Worm (Caenorhabditis elegans): ENCODE measurements around the gene B0222.5.

The B0222.5 gene

ce11 chrV:9155616-9156015 is 944 bp upstream of the B0222.5 start:
- no peak for TF ChIP-seq aly-1 (tag; optimal IDR thresholded peaks at IDR 0.05)

- TF ChIP-seq ceh-13 (GFP tag; optimal IDR thresholded peaks at IDR 0.05) (no peak), sea-1 (GFP tag; conservative IDR thresholded peaks at IDR 0.05) (no peak), scrt-1 (GFP tag; IDR thresholded peaks at IDR 0.05) (no peak), ama-1 (optimal IDR thresholded peaks at IDR 0.05) (no peak)
These were observed 2.3 kb downstream of the B0222.5 start for ce11 chrV:9152339-9152738.

- TF ChIP-seq tbx-11 (GFP tag; IDR thresholded peaks at IDR 0.05) = no peak
- no peak for TF ChIP-seq sea-1 (GFP tag; conservative IDR thresholded peaks at IDR 0.05)
- TF ChIP-seq B0310.2 (tag; optimal IDR thresholded peaks at IDR 0.05) = no peak
- TF ChIP-seq scrt-1 (GFP tag; IDR thresholded peaks at IDR 0.05) = no peak
- no peak for TF ChIP-seq hmbx-1 (tag; optimal IDR thresholded peaks at IDR 0.05)
- no peak for TF ChIP-seq tbx-37 (GFP tag; conservative IDR thresholded peaks at IDR 0.05)
- no peak for TF ChIP-seq ama-1 (optimal IDR thresholded peaks at IDR 0.05)
- no peak for TF ChIP-seq tra-4 (tag; optimal IDR thresholded peaks at IDR 0.05)
- TF ChIP-seq ceh-36 (tag; optimal IDR thresholded peaks at IDR 0.05) = no peak
- no peak for TF ChIP-seq aly-1 (tag; optimal IDR thresholded peaks at IDR 0.05)
- no peak for TF ChIP-seq hmg-4 (GFP tag; optimal IDR thresholded peaks at IDR 0.05)
- no peak for TF ChIP-seq pes-1 (GFP tag; IDR thresholded peaks at IDR 0.05)
- TF ChIP-seq flt-1 (GFP tag; IDR thresholded peaks at IDR 0.05) = no peak
- no peak for TF ChIP-seq F13C5.2 (tag; optimal IDR thresholded peaks at IDR 0.05)
- TF ChIP-seq ets-7 (tag; optimal IDR thresholded peaks at IDR 0.05) = no peak
- no peak for TF ChIP-seq ceh-13 (GFP tag; optimal IDR thresholded peaks at IDR 0.05)
These were observed 6.5 kb downstream of the B0222.5 start for ce11 chrV:9148151-9148550.

- TF ChIP-seq hnd-1 (tag; optimal IDR thresholded peaks at IDR 0.05) = no peak
These were observed 7.7 kb downstream of the B0222.5 start, which contains the start of gene spl-2 for ce11 chrV:9146849-9147557. Gene spl-2, minus strand, starts transcription at chrV:9146899.

ce11 chrV:9146196-9146595 is 8.5 kb downstream of the B0222.5 start:
- TF ChIP-seq tbx-37 (GFP tag; conservative IDR thresholded peaks at IDR 0.05) (no peak), B0310.2 (tag; optimal IDR thresholded peaks at IDR 0.05) (no peak), scrt-1 (GFP tag; IDR thresholded peaks at IDR 0.05) (no peak), ceh-36 (tag; optimal IDR thresholded peaks at IDR 0.05) (no peak), flt-1 (GFP tag; IDR thresholded peaks at IDR 0.05) (no peak), aly-1 (tag; optimal IDR thresholded peaks at IDR 0.05) (no peak)

- TF ChIP-seq ets-7 (tag; optimal IDR thresholded peaks at IDR 0.05) = no peak
- no peak for TF ChIP-seq tbx-11 (GFP tag; IDR thresholded peaks at IDR 0.05)
- TF ChIP-seq flt-1 (GFP tag; IDR thresholded peaks at IDR 0.05) = no peak
- no peak for TF ChIP-seq B0310.2 (tag; optimal IDR thresholded peaks at IDR 0.05)
- TF ChIP-seq tbx-37 (GFP tag; conservative IDR thresholded peaks at IDR 0.05) = no peak
- TF ChIP-seq ceh-36 (tag; optimal IDR thresholded peaks at IDR 0.05) = no peak
- no peak for TF ChIP-seq pes-1 (GFP tag; IDR thresholded peaks at IDR 0.05)
- no peak for TF ChIP-seq hmbx-1 (tag; optimal IDR thresholded peaks at IDR 0.05)
- no peak for TF ChIP-seq scrt-1 (GFP tag; IDR thresholded peaks at IDR 0.05)
- no peak for TF ChIP-seq F13C5.2 (tag; optimal IDR thresholded peaks at IDR 0.05)
- TF ChIP-seq ama-1 (optimal IDR thresholded peaks at IDR 0.05) = no peak
- TF ChIP-seq hmg-4 (GFP tag; optimal IDR thresholded peaks at IDR 0.05) = no peak
- TF ChIP-seq ceh-13 (GFP tag; optimal IDR thresholded peaks at IDR 0.05) = no peak
- no peak for TF ChIP-seq hnd-1 (tag; optimal IDR thresholded peaks at IDR 0.05)
- TF ChIP-seq aly-1 (tag; optimal IDR thresholded peaks at IDR 0.05) = no peak
These were observed 10.8 kb downstream of the B0222.5 start for ce11 chrV:9143896-9144295.

ce11 chrV:9141297-9141696 is 13.4 kb downstream of the B0222.5 start, which contains the start of gene pitr-3:
Gene pitr-3, minus strand, starts transcription at chrV:9141397.
- no peak for TF ChIP-seq scrt-1 (GFP tag; IDR thresholded peaks at IDR 0.05)
- TF ChIP-seq B0310.2 (tag; optimal IDR thresholded peaks at IDR 0.05) = no peak
- no peak for TF ChIP-seq ceh-36 (tag; optimal IDR thresholded peaks at IDR 0.05)
- no peak for TF ChIP-seq hmg-4 (GFP tag; optimal IDR thresholded peaks at IDR 0.05)
- no peak for TF ChIP-seq pes-1 (GFP tag; IDR thresholded peaks at IDR 0.05)
- no peak for TF ChIP-seq tbx-37 (GFP tag; conservative IDR thresholded peaks at IDR 0.05)
- no peak for TF ChIP-seq tbx-11 (GFP tag; IDR thresholded peaks at IDR 0.05)
- TF ChIP-seq hnd-1 (tag; optimal IDR thresholded peaks at IDR 0.05) = no peak

ce11 chrV:9137618-9138017 is 17.1 kb downstream of the B0222.5 start, which contains the start of gene pitr-2:
Gene pitr-2, minus strand, starts transcription at chrV:9137718.
- TF ChIP-seq pes-1 (GFP tag; IDR thresholded peaks at IDR 0.05) = no peak
- TF ChIP-seq hmg-4 (GFP tag; optimal IDR thresholded peaks at IDR 0.05) = no peak
- TF ChIP-seq ama-1 (optimal IDR thresholded peaks at IDR 0.05) = no peak
- no peak for TF ChIP-seq ceh-13 (GFP tag; optimal IDR thresholded peaks at IDR 0.05)
- no peak for TF ChIP-seq tbx-11 (GFP tag; IDR thresholded peaks at IDR 0.05)
- no peak for TF ChIP-seq F13C5.2 (tag; optimal IDR thresholded peaks at IDR 0.05)
- no peak for TF ChIP-seq ceh-36 (tag; optimal IDR thresholded peaks at IDR 0.05)
- TF ChIP-seq tbx-37 (GFP tag; conservative IDR thresholded peaks at IDR 0.05) = no peak
- TF ChIP-seq aly-1 (tag; optimal IDR thresholded peaks at IDR 0.05) = no peak

ce11 chrV:9133950-9134349 is 20.7 kb downstream of the B0222.5 start, which contains the start of gene B0222.1:
Gene B0222.1, plus strand, starts transcription at chrV:9134255.
- TF ChIP-seq ama-1 (optimal IDR thresholded peaks at IDR 0.05) (no peak), tbx-11 (GFP tag; IDR thresholded peaks at IDR 0.05) (no peak), sea-1 (GFP tag; conservative IDR thresholded peaks at IDR 0.05) (no peak), hmg-4 (GFP tag; optimal IDR thresholded peaks at IDR 0.05) (no peak), B0310.2 (tag; optimal IDR thresholded peaks at IDR 0.05) (no peak), hnd-1 (tag; optimal IDR thresholded peaks at IDR 0.05) (no peak), ets-7 (tag; optimal IDR thresholded peaks at IDR 0.05) (no peak), flt-1 (GFP tag; IDR thresholded peaks at IDR 0.05) (no peak), ceh-13 (GFP tag; optimal IDR thresholded peaks at IDR 0.05) (no peak), tbx-37 (GFP tag; conservative IDR thresholded peaks at IDR 0.05) (no peak)
